Worm (Caenorhabditis elegans): Measurements from ENCODE around the gene C04G6.13.

The C04G6.13 gene

ce11 chrII:5056254-5056653 lies 37.8 kb upstream of the C04G6.13 start:
- TF ChIP-seq pag-3 (tag; optimal IDR thresholded peaks at IDR 0.05; ENCODE audit: borderline replicate concordance, insufficient read depth) (no peak), efl-1 (optimal IDR thresholded peaks at IDR 0.05) (no peak), efl-1 (GFP tag; optimal IDR thresholded peaks at IDR 0.05 in 1 of 2) (peak in 1 of 2 experiments; percentile 92), isw-1 (GFP tag; IDR thresholded peaks at IDR 0.05) (no peak), ztf-11 (tag; optimal IDR thresholded peaks at IDR 0.05) (no peak), rnt-1 (tag; optimal IDR thresholded peaks at IDR 0.05) (no peak), unc-30 (tag; optimal IDR thresholded peaks at IDR 0.05) (no peak), lsy-2 (tag; optimal IDR thresholded peaks at IDR 0.05) (peak in 1 of 2 experiments; percentile 2), fkh-8 (tag; optimal IDR thresholded peaks at IDR 0.05) (no peak), lir-3 (tag; optimal IDR thresholded peaks at IDR 0.05; ENCODE audit: poor library complexity) (no peak), C04F5.9 (tag; optimal IDR thresholded peaks at IDR 0.05) (no peak), dsc-1 (tag; optimal IDR thresholded peaks at IDR 0.05) (peak; percentile 0), nhr-77 (tag; optimal IDR thresholded peaks at IDR 0.05) (peak; percentile 7), Y116A8C.19 (tag; optimal IDR thresholded peaks at IDR 0.05; ENCODE audit: borderline replicate concordance) (no peak), pqm-1 (tag; optimal IDR thresholded peaks at IDR 0.05) (no peak), nhr-76 (tag; optimal IDR thresholded peaks at IDR 0.05) (no peak), mdl-1 (tag; optimal IDR thresholded peaks at IDR 0.05) (no peak), lin-35 (GFP tag; optimal IDR thresholded peaks at IDR 0.05) (no peak), snpc-4 (tag; optimal IDR thresholded peaks at IDR 0.05) (no peak), nhr-85 (tag) (peak; percentile 47)

ce11 chrII:5057315-5057714 lies 36.7 kb upstream of the C04G6.13 start:
- TF ChIP-seq unc-98 (GFP tag; IDR thresholded peaks at IDR 0.05) (no peak), lir-3 (tag; optimal IDR thresholded peaks at IDR 0.05; ENCODE audit: poor library complexity) (peak; percentile 38), nhr-11 (tag; optimal IDR thresholded peaks at IDR 0.05) (no peak), ceh-63 (GFP tag; optimal IDR thresholded peaks at IDR 0.05) (no peak), grh-1 (GFP tag; IDR thresholded peaks at IDR 0.05) (0 out of 2 replicates have a peak, but pooled peaks have one; percentile 21), nhr-90 (tag; optimal IDR thresholded peaks at IDR 0.05; ENCODE audit: poor library complexity) (peak; percentile 74), sptf-1 (tag; optimal IDR thresholded peaks at IDR 0.05) (no peak), sox-4 (tag; optimal IDR thresholded peaks at IDR 0.05) (no peak), lin-13 (GFP tag; optimal IDR thresholded peaks at IDR 0.05) (peak; percentile 62), ceh-82 (tag; optimal IDR thresholded peaks at IDR 0.05) (peak in 2 of 3 experiments; percentile 11), rnt-1 (tag; optimal IDR thresholded peaks at IDR 0.05) (peak; percentile 85), mef-2 (tag; optimal IDR thresholded peaks at IDR 0.05) (no peak), isw-1 (GFP tag; IDR thresholded peaks at IDR 0.05) (no peak; the same call in 1 of the 2 replicates), snu-23 (GFP tag; optimal IDR thresholded peaks at IDR 0.05) (peak; percentile 79), mep-1 (tag; optimal IDR thresholded peaks at IDR 0.05) (peak; percentile 67), fkh-4 (tag; optimal IDR thresholded peaks at IDR 0.05; ENCODE audit: borderline replicate concordance) (no peak), ceh-88 (GFP tag; IDR thresholded peaks at IDR 0.05) (no peak), nhr-19 (GFP tag; conservative IDR thresholded peaks at IDR 0.05) (peak; percentile 76), elt-3 (tag; optimal IDR thresholded peaks at IDR 0.05) (peak in 1 of 6 experiments; percentile 59), nhr-28 (tag; optimal IDR thresholded peaks at IDR 0.05) (no peak), blmp-1 (tag; optimal IDR thresholded peaks at IDR 0.05) (no peak), snpc-4 (tag; optimal IDR thresholded peaks at IDR 0.05) (peak; percentile 98), nhr-20 (tag; optimal IDR thresholded peaks at IDR 0.05) (peak; percentile 76), skn-1 (tag; optimal IDR thresholded peaks at IDR 0.05) (peak; percentile 43), ztf-11 (tag; optimal IDR thresholded peaks at IDR 0.05) (no peak), egl-13 (tag; optimal IDR thresholded peaks at IDR 0.05) (no peak), sup-37 (GFP tag; optimal IDR thresholded peaks at IDR 0.05) (no peak), lin-14 (GFP tag; optimal IDR thresholded peaks at IDR 0.05) (peak; percentile 53), unc-62 (GFP tag; optimal IDR thresholded peaks at IDR 0.05) (no peak), ceh-8 (GFP tag; optimal IDR thresholded peaks at IDR 0.05) (no peak), dsc-1 (tag; optimal IDR thresholded peaks at IDR 0.05) (peak; percentile 52), zag-1 (tag; optimal IDR thresholded peaks at IDR 0.05) (no peak), lin-35 (GFP tag; optimal IDR thresholded peaks at IDR 0.05) (peak; percentile 53 to 77), hlh-4 (tag; optimal IDR thresholded peaks at IDR 0.05) (no peak), ets-5 (GFP tag; IDR thresholded peaks at IDR 0.05) (no peak), nhr-76 (tag; optimal IDR thresholded peaks at IDR 0.05) (no peak), fos-1 (tag; optimal IDR thresholded peaks at IDR 0.05) (peak; percentile 29), ama-1 (optimal IDR thresholded peaks at IDR 0.05) (no peak), nhr-71 (tag; optimal IDR thresholded peaks at IDR 0.05) (peak; percentile 74), irx-1 (tag; optimal IDR thresholded peaks at IDR 0.05) (no peak)
